Worm (Caenorhabditis elegans): ENCODE results near the gene F42G2.7.

ce11 chrII:2455931-2456576 lies 38.1 kb downstream of the F42G2.7 start:
- TF ChIP-seq C38D4.7 (GFP tag; optimal IDR thresholded peaks at IDR 0.05) (no peak), nfya-1 (tag; optimal IDR thresholded peaks at IDR 0.05) (no peak), unc-55 (GFP tag; optimal IDR thresholded peaks at IDR 0.05) (no peak), npax-4 (tag; optimal IDR thresholded peaks at IDR 0.05) (no peak), ceh-22 (tag; optimal IDR thresholded peaks at IDR 0.05) (no peak)

All from whole organism, late embryonic.